Worm (Caenorhabditis elegans) whole organism, midembryonic: ENCODE data around the gene C07A12.7.

Source experiments
- T22C8.4 ChIP-seq: fragments of 200-800 bp; sonication (Bioruptor generic); IDR thresholded peaks from 2 replicates; pipeline ENCODE4 v1.3.6; 2022; ENCODE audit warnings: missing genetic modification characterization, missing compliant biosample characterization
- ref-1 ChIP-seq: fragments of 200-800 bp; sonication (Bioruptor generic); conservative IDR thresholded peaks from 2 replicates; pipeline ENCODE4 v1.3.6; 2022; ENCODE audit warnings: missing genetic modification reagents, missing genetic modification characterization, missing compliant biosample characterization

- TF ChIP-seq ref-1 = no peak
- no peak for TF ChIP-seq T22C8.4 (GFP tag; lab: Robert Waterston, UW)
Measured at ce11 chrX:4495814-4496567, 26.0 kb downstream of the C07A12.7 start.
